Worm (Caenorhabditis elegans): ENCODE measurements around the gene nhr-291.

ce11 chrV:15285984-15286383, 32.8 kb upstream of the nhr-291 start:
- TF ChIP-seq aly-2 (tag; optimal IDR thresholded peaks at IDR 0.05): no peak
- TF ChIP-seq nhr-11 (tag; optimal IDR thresholded peaks at IDR 0.05): no peak
- TF ChIP-seq ceh-82 (tag; optimal IDR thresholded peaks at IDR 0.05): no peak
- TF ChIP-seq unc-39 (tag; optimal IDR thresholded peaks at IDR 0.05): no peak
- no peak for TF ChIP-seq snpc-4 (tag; optimal IDR thresholded peaks at IDR 0.05)
- no peak for TF ChIP-seq lin-39 (tag; optimal IDR thresholded peaks at IDR 0.05)
- no peak for TF ChIP-seq mdl-1 (tag; optimal IDR thresholded peaks at IDR 0.05)
- TF ChIP-seq mbf-1 (tag; optimal IDR thresholded peaks at IDR 0.05): no peak

Data from whole organism, L2 larva.